Worm (Caenorhabditis elegans) whole organism, late embryonic: ENCODE results near the gene clec-173.

Source experiments
- C08G9.2 ChIP-seq: sonication (generic microtip); optimal IDR thresholded peaks from 2 replicates; lab custom pipeline; 2016; ENCODE audit warnings: mild to moderate bottlenecking, missing genetic modification characterization, moderate library complexity, missing compliant biosample characterization
- C38D4.7 ChIP-seq: fragments of 200-800 bp; sonication (Bioruptor generic); optimal IDR thresholded peaks from 2 replicates; lab custom pipeline; 2018; ENCODE audit warnings: mild to moderate bottlenecking, missing genetic modification characterization, moderate library complexity, missing compliant biosample characterization
- T23F11.4 ChIP-seq: fragments of 200-800 bp; sonication (Bioruptor generic); optimal IDR thresholded peaks from 2 replicates; lab custom pipeline; 2018; ENCODE audit warnings: mild to moderate bottlenecking, missing genetic modification characterization, missing compliant biosample characterization
- Y22D7AL.16 ChIP-seq: sonication (generic microtip); optimal IDR thresholded peaks from 2 replicates; lab custom pipeline; 2016; ENCODE audit warnings: missing genetic modification characterization, missing compliant biosample characterization
- ahr-1 ChIP-seq: sonication (generic microtip); optimal IDR thresholded peaks from 2 replicates; lab custom pipeline; 2016; ENCODE audit warnings: missing genetic modification characterization, missing compliant biosample characterization
- ama-1 ChIP-seq: fragments of 150-350 bp; optimal IDR thresholded peaks from 2 replicates; lab custom pipeline; 2014
- ceh-18 ChIP-seq: sonication (generic microtip); optimal IDR thresholded peaks from 2 replicates; lab custom pipeline; 2016; ENCODE audit warnings: missing genetic modification characterization, missing compliant biosample characterization
- ceh-19 ChIP-seq: fragments of 200-800 bp; sonication (Bioruptor generic); optimal IDR thresholded peaks from 2 replicates; lab custom pipeline; 2018; ENCODE audit warnings: mild to moderate bottlenecking, missing genetic modification characterization, missing compliant biosample characterization
- ceh-22 ChIP-seq: sonication (generic microtip); optimal IDR thresholded peaks from 2 replicates; lab custom pipeline; 2017; ENCODE audit warnings: missing biosample characterization, missing genetic modification characterization
- ceh-31 ChIP-seq: sonication (generic microtip); optimal IDR thresholded peaks from 2 replicates; lab custom pipeline; 2016; ENCODE audit warnings: missing genetic modification characterization, missing compliant biosample characterization
- che-1 ChIP-seq: sonication (generic microtip); optimal IDR thresholded peaks from 2 replicates; lab custom pipeline; 2016; ENCODE audit warnings: mild to moderate bottlenecking, missing genetic modification characterization, missing compliant biosample characterization
- dmd-4 ChIP-seq: sonication (generic microtip); optimal IDR thresholded peaks from 2 replicates; lab custom pipeline; 2016; ENCODE audit warnings: borderline replicate concordance, missing genetic modification characterization, missing compliant biosample characterization
- dve-1 ChIP-seq: sonication (generic microtip); optimal IDR thresholded peaks from 2 replicates; lab custom pipeline; 2017; ENCODE audit warnings: antibody characterized with exemption, mild to moderate bottlenecking, missing genetic modification characterization, missing compliant biosample characterization
- elt-2 ChIP-seq: sonication (generic microtip); optimal IDR thresholded peaks from 2 replicates; lab custom pipeline; 2016; ENCODE audit warnings: missing genetic modification reagents, missing genetic modification characterization, missing compliant biosample characterization
- elt-4 ChIP-seq: sonication (generic microtip); optimal IDR thresholded peaks from 2 replicates; lab custom pipeline; 2016; ENCODE audit warnings: missing genetic modification characterization, missing compliant biosample characterization
- ets-4 ChIP-seq: sonication (generic microtip); optimal IDR thresholded peaks from 2 replicates; lab custom pipeline; 2016; ENCODE audit warnings: missing genetic modification characterization, missing compliant biosample characterization
- fkh-10 ChIP-seq: fragments of 150-350 bp; optimal IDR thresholded peaks from 2 replicates; lab custom pipeline; 2014; ENCODE audit warnings: missing biosample characterization, missing genetic modification reagents, missing genetic modification characterization
- gmeb-2 ChIP-seq: sonication (generic microtip); optimal IDR thresholded peaks from 2 replicates; lab custom pipeline; 2016; ENCODE audit warnings: missing genetic modification characterization, inconsistent platforms, missing compliant biosample characterization
- hlh-13 ChIP-seq: fragments of 200-800 bp; sonication (Bioruptor generic); optimal IDR thresholded peaks from 2 replicates; lab custom pipeline; 2018; ENCODE audit warnings: mild to moderate bottlenecking, missing genetic modification characterization, missing compliant biosample characterization
- hlh-15 ChIP-seq: sonication (generic microtip); optimal IDR thresholded peaks from 2 replicates; lab custom pipeline; 2016; ENCODE audit warnings: missing genetic modification characterization, missing compliant biosample characterization
- hlh-30 ChIP-seq: sonication (generic microtip); optimal IDR thresholded peaks from 2 replicates; lab custom pipeline; 2017; ENCODE audit warnings: antibody characterized with exemption, missing genetic modification characterization, missing compliant biosample characterization; ENCODE audit not compliant: insufficient read depth
- hlh-8 ChIP-seq: sonication (generic microtip); optimal IDR thresholded peaks from 2 replicates; lab custom pipeline; 2016; ENCODE audit warnings: missing genotype, missing genetic modification characterization, missing compliant biosample characterization
- lim-6 ChIP-seq: sonication (generic microtip); optimal IDR thresholded peaks from 2 replicates; lab custom pipeline; 2016; ENCODE audit warnings: missing genetic modification characterization, missing compliant biosample characterization
- mec-3 ChIP-seq: sonication (generic microtip); optimal IDR thresholded peaks from 2 replicates; lab custom pipeline; 2016; ENCODE audit warnings: borderline replicate concordance, missing genetic modification characterization, missing compliant biosample characterization
- nfya-1 ChIP-seq: sonication (generic microtip); optimal IDR thresholded peaks from 2 replicates; lab custom pipeline; 2017; ENCODE audit warnings: missing genetic modification characterization, mild to moderate bottlenecking, missing compliant biosample characterization, antibody characterized with exemption, moderate library complexity
- nhr-11 ChIP-seq: fragments of 150-350 bp; optimal IDR thresholded peaks from 2 replicates; lab custom pipeline; 2014; ENCODE audit warnings: missing biosample characterization, missing genetic modification characterization
- nhr-232 ChIP-seq: sonication (generic microtip); optimal IDR thresholded peaks from 2 replicates; lab custom pipeline; 2016; ENCODE audit warnings: missing genetic modification characterization, missing compliant biosample characterization
- npax-4 ChIP-seq: sonication (generic microtip); optimal IDR thresholded peaks from 2 replicates; lab custom pipeline; 2016; ENCODE audit warnings: missing genetic modification characterization, missing compliant biosample characterization
- odd-2 ChIP-seq: sonication (generic microtip); optimal IDR thresholded peaks from 2 replicates; lab custom pipeline; 2017; ENCODE audit warnings: antibody characterized with exemption, mild to moderate bottlenecking, missing genetic modification characterization, missing compliant biosample characterization
- pag-3 ChIP-seq: sonication (generic microtip); optimal IDR thresholded peaks from 2 replicates; lab custom pipeline; 2016; ENCODE audit warnings: missing compliant biosample characterization, missing genetic modification characterization, borderline replicate concordance
- pax-1 ChIP-seq: fragments of 150-350 bp; optimal IDR thresholded peaks from 2 replicates; lab custom pipeline; 2014; ENCODE audit warnings: missing biosample characterization, missing genetic modification characterization
- pha-2 ChIP-seq: sonication (generic microtip); optimal IDR thresholded peaks from 2 replicates; lab custom pipeline; 2017; ENCODE audit warnings: mild to moderate bottlenecking, missing genetic modification characterization, missing compliant biosample characterization
- pha-4 ChIP-seq: fragments of 150-350 bp; optimal IDR thresholded peaks from 2 replicates; lab custom pipeline; 2018; ENCODE audit warnings: missing biosample characterization, missing genetic modification reagents, missing genetic modification characterization
- pros-1 ChIP-seq: fragments of 150-350 bp; optimal IDR thresholded peaks from 2 replicates; lab custom pipeline; 2014; ENCODE audit warnings: missing biosample characterization, missing genetic modification reagents, missing genetic modification characterization
- rnt-1 ChIP-seq: sonication (generic microtip); optimal IDR thresholded peaks from 2 replicates; lab custom pipeline; 2016; ENCODE audit warnings: missing genetic modification characterization, missing compliant biosample characterization
- sox-2 ChIP-seq: fragments of 200-800 bp; sonication (Bioruptor generic); IDR thresholded peaks from 2 replicates; pipeline ENCODE4 v1.3.6; 2022; ENCODE audit warnings: missing genetic modification reagents, missing genetic modification characterization, missing compliant biosample characterization
- sox-4 ChIP-seq: sonication (generic microtip); optimal IDR thresholded peaks from 2 replicates; lab custom pipeline; 2017; ENCODE audit warnings: mild to moderate bottlenecking, missing genetic modification characterization, inconsistent platforms, missing compliant biosample characterization
- syd-9 ChIP-seq: sonication (generic microtip); optimal IDR thresholded peaks from 2 replicates; lab custom pipeline; 2016; ENCODE audit warnings: mild to moderate bottlenecking, missing genetic modification characterization, moderate library complexity, missing compliant biosample characterization
- tbx-2 ChIP-seq: sonication (generic microtip); optimal IDR thresholded peaks from 2 replicates; lab custom pipeline; 2016; ENCODE audit warnings: missing genetic modification characterization, missing compliant biosample characterization
- tbx-7 ChIP-seq: sonication (generic microtip); optimal IDR thresholded peaks from 2 replicates; lab custom pipeline; 2016; ENCODE audit warnings: missing genotype, missing genetic modification characterization, missing compliant biosample characterization
- ttx-3 ChIP-seq: sonication (generic microtip); optimal IDR thresholded peaks from 2 replicates; lab custom pipeline; 2016; ENCODE audit warnings: missing genetic modification reagents, missing genetic modification characterization, missing compliant biosample characterization
- unc-42 ChIP-seq: sonication (generic microtip); optimal IDR thresholded peaks from 2 replicates; lab custom pipeline; 2016; ENCODE audit warnings: missing genotype, missing genetic modification characterization, missing compliant biosample characterization
- unc-55 ChIP-seq: sonication (generic microtip); optimal IDR thresholded peaks from 2 replicates; lab custom pipeline; 2017; ENCODE audit warnings: missing biosample characterization, missing genetic modification reagents, missing genetic modification characterization
- unc-86 ChIP-seq: sonication (generic microtip); optimal IDR thresholded peaks from 2 replicates; lab custom pipeline; 2016; ENCODE audit warnings: missing genetic modification characterization, missing compliant biosample characterization
- ztf-16 ChIP-seq: sonication (generic microtip); optimal IDR thresholded peaks from 2 replicates; lab custom pipeline; 2017; ENCODE audit warnings: missing genetic modification characterization, missing compliant biosample characterization

clec-173 gene

DNA sequence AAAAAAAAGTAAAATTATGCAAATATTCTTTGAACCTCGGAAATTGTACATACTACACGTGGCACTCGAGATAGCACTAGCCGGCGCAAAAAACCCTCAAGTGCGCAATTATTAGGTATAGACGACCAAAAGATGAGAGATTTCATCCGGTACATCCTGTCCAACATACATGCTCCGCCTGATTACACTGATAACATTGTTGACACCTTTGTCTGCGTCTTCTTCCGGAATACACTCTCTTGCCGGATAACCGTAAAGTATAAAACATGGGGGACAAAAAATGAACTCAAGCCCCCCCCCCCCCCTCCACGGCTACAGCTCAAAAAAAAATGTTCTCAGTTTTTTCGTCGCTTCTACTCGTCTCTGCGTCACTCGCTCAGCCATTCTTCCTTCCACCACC lies 30.8 kb upstream of the clec-173 start, which contains the start of gene W08E12.6:
W08E12.6 (plus strand) TSS at position 301 of the 400 bp plus-strand sequence.
- TF ChIP-seq unc-86 (tag; lab: Kevin White, UChicago) (no peak), sox-2 (GFP tag; lab: Robert Waterston, UW) (no peak), pha-2 (tag; lab: Kevin White, UChicago) (no peak), nhr-232 (tag; lab: Kevin White, UChicago) (no peak), npax-4 (tag; lab: Kevin White, UChicago) (no peak), elt-2 (tag; lab: Kevin White, UChicago) (no peak), mec-3 (tag; lab: Kevin White, UChicago) (no peak), hlh-30 (no peak), gmeb-2 (no peak)
- TF ChIP-seq, all 69 proteins: peak for 0

DNA sequence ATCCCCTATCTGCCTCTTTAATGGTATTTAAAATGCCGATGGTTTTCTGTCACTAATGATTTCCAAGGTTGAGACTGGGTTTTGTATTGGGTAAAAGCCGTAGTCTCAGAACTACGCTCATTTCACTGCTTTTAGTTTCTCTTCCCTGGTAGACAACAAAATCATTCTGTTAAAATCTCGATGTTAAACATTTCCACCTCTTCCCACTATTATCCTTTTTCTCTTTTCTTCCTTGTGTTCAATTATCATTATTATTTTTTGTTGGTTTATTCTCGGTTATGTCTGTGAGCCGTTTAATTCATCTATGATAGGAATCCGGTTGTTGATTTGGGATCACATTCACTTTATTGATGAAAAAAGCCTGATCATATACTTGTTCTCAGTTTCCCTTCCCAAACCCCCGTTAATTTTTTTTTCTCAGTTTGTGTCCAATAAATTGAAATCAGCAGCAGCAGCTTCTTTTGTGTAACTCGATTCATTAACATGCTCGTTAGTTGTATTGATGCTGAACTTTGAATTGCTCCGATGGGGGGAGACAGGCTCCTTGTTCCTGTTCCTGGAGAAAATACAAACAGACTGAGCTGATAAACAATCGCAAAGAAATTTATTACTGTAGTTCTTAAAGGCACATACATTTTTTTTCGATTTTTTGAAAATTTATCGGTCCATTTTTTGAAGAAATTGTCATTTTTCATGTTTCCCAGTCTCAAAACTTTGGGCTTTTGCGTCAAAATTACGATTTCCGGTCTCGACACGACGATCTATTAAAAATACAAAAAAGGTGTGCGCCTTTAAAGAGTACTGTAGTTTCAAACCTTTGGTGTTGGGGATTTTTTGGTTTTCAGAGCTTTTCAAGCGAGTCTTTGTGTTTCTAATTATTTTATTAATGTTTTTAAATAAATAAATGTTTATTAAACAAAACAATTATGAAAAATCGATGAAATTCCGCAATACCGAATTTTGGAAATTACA lies 29.4 kb upstream of the clec-173 start:
- TF ChIP-seq tbx-2 (tag; lab: Kevin White, UChicago) = no peak
- no peak for TF ChIP-seq pros-1 (tag; lab: Kevin White, UChicago)
- TF ChIP-seq pag-3 (tag; lab: Kevin White, UChicago) = no peak
- no peak for TF ChIP-seq ztf-16 (tag; lab: Kevin White, UChicago)
- TF ChIP-seq ttx-3 (tag; lab: Kevin White, UChicago) = no peak
- no peak for TF ChIP-seq T23F11.4 (GFP tag; lab: Kevin White, UChicago)
- TF ChIP-seq hlh-8 = no peak

DNA sequence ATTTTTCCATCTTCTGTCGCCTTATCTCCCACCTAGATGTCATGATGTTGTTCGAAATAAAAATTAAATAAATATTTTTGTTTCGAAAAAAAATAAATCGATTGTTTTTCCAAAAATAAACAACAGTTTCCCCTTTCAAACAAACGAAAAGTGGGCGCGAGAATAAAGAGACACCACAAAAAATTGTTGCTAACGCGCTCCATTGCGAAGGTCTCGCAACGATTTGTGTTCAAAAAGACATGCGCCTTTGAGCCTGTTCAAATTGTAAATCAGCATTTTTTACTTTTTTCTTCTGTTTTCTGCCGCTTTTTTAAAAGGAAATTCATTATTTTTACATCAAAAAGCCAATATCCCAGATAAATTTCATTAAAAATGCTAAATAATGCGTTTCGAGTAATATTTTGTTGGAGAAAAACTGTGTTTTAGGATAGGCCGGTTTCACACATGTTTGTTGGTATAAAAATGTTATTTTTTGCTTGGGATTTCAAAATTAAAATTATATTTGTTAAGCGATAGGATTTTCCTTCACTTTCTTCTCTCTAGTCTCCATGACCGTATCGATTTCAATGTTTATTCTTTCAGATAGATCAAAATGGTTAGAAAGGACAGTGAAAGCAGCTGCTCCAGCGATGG lies 27.2 kb upstream of the clec-173 start, which contains the start of gene W08E12.7:
W08E12.7 (plus strand) TSS at position 583 of the 633 bp plus-strand sequence.
- TF ChIP-seq tbx-7 (tag; lab: Kevin White, UChicago) (peak; percentile 33), lim-6 (tag; lab: Kevin White, UChicago) (no peak), dve-1 (peak; percentile 74), hlh-30 (peak; percentile 85), odd-2 (no peak), pax-1 (tag; lab: Kevin White, UChicago) (peak; percentile 34), nfya-1 (tag; lab: Kevin White, UChicago) (peak; percentile 89), dmd-4 (peak; percentile 69), ceh-31 (peak; percentile 94), ama-1 (no peak), rnt-1 (peak; percentile 86), C08G9.2 (tag; lab: Kevin White, UChicago) (peak; percentile 65), ahr-1 (tag; lab: Kevin White, UChicago) (peak; percentile 25), pros-1 (tag; lab: Kevin White, UChicago) (peak; percentile 36), pha-2 (tag; lab: Kevin White, UChicago) (peak; percentile 15), hlh-13 (GFP tag; lab: Kevin White, UChicago) (no peak), unc-86 (tag; lab: Kevin White, UChicago) (peak; percentile 70), hlh-15 (peak; percentile 41), Y22D7AL.16 (no peak), syd-9 (tag; lab: Kevin White, UChicago) (peak; percentile 35), C38D4.7 (GFP tag; lab: Kevin White, UChicago) (peak; percentile 5), ets-4 (tag; lab: Kevin White, UChicago) (peak; percentile 84), unc-55 (GFP tag; lab: Kevin White, UChicago) (peak; percentile 63), ceh-22 (tag; lab: Kevin White, UChicago) (no peak), ceh-19 (GFP tag; lab: Kevin White, UChicago) (peak; percentile 15), elt-4 (tag; lab: Kevin White, UChicago) (no peak), che-1 (tag; lab: Kevin White, UChicago) (peak; percentile 25), gmeb-2 (no peak), T23F11.4 (GFP tag; lab: Kevin White, UChicago) (peak; percentile 17), fkh-10 (GFP tag; lab: Kevin White, UChicago) (no peak), nhr-11 (tag; lab: Kevin White, UChicago) (no peak), sox-4 (tag; lab: Kevin White, UChicago) (no peak), pha-4 (tag; lab: Kevin White, UChicago) (no peak), ceh-18 (peak; percentile 87), unc-42 (tag; lab: Kevin White, UChicago) (peak; percentile 72)
